Fruit fly (Drosophila melanogaster) whole organism, embryonic: ENCODE data around the gene CG13898.

ENCODE experiments used
- Atf-2 ChIP-seq: fragments of 200-800 bp; sonication (Bioruptor generic); optimal IDR thresholded peaks from 2 replicates; lab custom pipeline; 2016; ENCODE audit warnings: missing biosample characterization, missing genetic modification characterization
- Atf3 ChIP-seq: fragments of 200-800 bp; sonication (Bioruptor generic); optimal IDR thresholded peaks from 3 replicates; lab custom pipeline; 2016; ENCODE audit warnings: missing biosample characterization, missing genetic modification characterization
- BtbVII ChIP-seq: fragments of 200-800 bp; sonication (Bioruptor generic); optimal IDR thresholded peaks from 3 replicates; lab custom pipeline; 2017; ENCODE audit warnings: missing biosample characterization, mild to moderate bottlenecking, missing genetic modification characterization
- CG11695 ChIP-seq: fragments of 200-800 bp; sonication (Bioruptor generic); IDR thresholded peaks from 3 replicates; pipeline ENCODE4 v1.3.6; 2022; ENCODE audit warnings: missing biosample characterization, missing genetic modification characterization
- CG11723 ChIP-seq: fragments of 200-800 bp; sonication (Bioruptor generic); optimal IDR thresholded peaks from 2 replicates; lab custom pipeline; 2017; ENCODE audit warnings: missing biosample characterization, mild to moderate bottlenecking, missing genetic modification characterization
- CG13424 ChIP-seq: fragments of 200-800 bp; sonication (Bioruptor generic); optimal IDR thresholded peaks from 2 replicates; lab custom pipeline; 2019; ENCODE audit warnings: missing biosample characterization, mild to moderate bottlenecking, missing genetic modification characterization, moderate library complexity
- CG13624 ChIP-seq: fragments of 200-800 bp; sonication (Bioruptor generic); optimal IDR thresholded peaks from 2 replicates; lab custom pipeline; 2016; ENCODE audit warnings: missing biosample characterization, missing genetic modification characterization
- CG13894 ChIP-seq: fragments of 200-800 bp; sonication (Bioruptor generic); optimal IDR thresholded peaks from 3 replicates; lab custom pipeline; 2018; ENCODE audit warnings: missing biosample characterization, mild to moderate bottlenecking, missing genetic modification characterization, moderate library complexity
- CG14965 ChIP-seq: fragments of 200-800 bp; sonication (Bioruptor generic); optimal IDR thresholded peaks from 2 replicates; lab custom pipeline; 2016; ENCODE audit warnings: missing biosample characterization, missing genetic modification characterization, borderline replicate concordance
- CG17385 ChIP-seq: fragments of 200-800 bp; sonication (Bioruptor generic); optimal IDR thresholded peaks from 3 replicates; lab custom pipeline; 2018; ENCODE audit warnings: missing biosample characterization, mild to moderate bottlenecking, missing genetic modification characterization
- CG1792 ChIP-seq: fragments of 200-800 bp; sonication (Bioruptor generic); optimal IDR thresholded peaks from 2 replicates; lab custom pipeline; 2016; ENCODE audit warnings: missing biosample characterization, missing genetic modification characterization
- CG2202 ChIP-seq: fragments of 200-800 bp; sonication (Bioruptor generic); optimal IDR thresholded peaks from 2 replicates; lab custom pipeline; 2018; ENCODE audit warnings: missing biosample characterization, mild to moderate bottlenecking, missing genetic modification characterization
- CG30403 ChIP-seq: fragments of 200-800 bp; sonication (Bioruptor generic); optimal IDR thresholded peaks from 3 replicates; lab custom pipeline; 2016; ENCODE audit warnings: missing biosample characterization, missing genetic modification characterization
- CG6765 ChIP-seq: fragments of 200-800 bp; sonication (Bioruptor generic); optimal IDR thresholded peaks from 3 replicates; lab custom pipeline; 2017; ENCODE audit warnings: missing biosample characterization, mild to moderate bottlenecking, missing genetic modification characterization
- CG6791 ChIP-seq: fragments of 200-800 bp; sonication (Bioruptor generic); IDR thresholded peaks from 3 replicates; pipeline ENCODE4 v1.3.6; 2022; ENCODE audit warnings: missing biosample characterization, missing genetic modification characterization; ENCODE audit not compliant: partially characterized antibody
- Dad ChIP-seq: fragments of 200-800 bp; sonication (Bioruptor generic); optimal IDR thresholded peaks from 3 replicates; lab custom pipeline; 2016; ENCODE audit warnings: missing biosample characterization, missing genetic modification characterization
- Dref ChIP-seq: fragments of 200-800 bp; sonication (Bioruptor generic); IDR thresholded peaks from 2 replicates; pipeline ENCODE4 v1.3.6; 2022; ENCODE audit warnings: missing biosample characterization, missing genetic modification characterization
- Drgx ChIP-seq: fragments of 200-800 bp; sonication (Bioruptor generic); IDR thresholded peaks from 2 replicates; pipeline ENCODE4 v1.3.6; 2022; ENCODE audit warnings: missing biosample characterization, missing genetic modification characterization
- HLH3B ChIP-seq: fragments of 200-800 bp; sonication (Bioruptor generic); IDR thresholded peaks from 2 replicates; pipeline ENCODE4 v1.3.6; 2022; ENCODE audit warnings: missing biosample characterization, missing genetic modification characterization
- Hr39 ChIP-seq: fragments of >200 bp; optimal IDR thresholded peaks from 2 replicates; lab custom pipeline; 2017
- Hr51 ChIP-seq, 2 experiments: fragments of 200-800 bp; sonication (Bioruptor generic); optimal IDR thresholded peaks; 2 replicates in 1 of 2; 3 replicates in 1 of 2; lab custom pipeline; 2016 to 2018; ENCODE audit warnings: missing biosample characterization in 2 of 2, missing genetic modification characterization in 2 of 2, mild to moderate bottlenecking in 1 of 2, moderate library complexity in 1 of 2
- NK7.1 ChIP-seq: fragments of 200-800 bp; sonication (Bioruptor generic); optimal IDR thresholded peaks from 3 replicates; lab custom pipeline; 2016; ENCODE audit warnings: missing biosample characterization, missing genetic modification characterization
- TFAM ChIP-seq: fragments of 200-800 bp; sonication (Bioruptor generic); optimal IDR thresholded peaks from 2 replicates; lab custom pipeline; 2017; ENCODE audit warnings: missing biosample characterization, missing genetic modification characterization, inconsistent platforms
- az2 ChIP-seq: fragments of 200-800 bp; sonication (Bioruptor generic); optimal IDR thresholded peaks from 3 replicates; lab custom pipeline; 2016; ENCODE audit warnings: missing biosample characterization, missing genetic modification characterization
- bsh ChIP-seq, 2 experiments: fragments of 200-800 bp; sonication (Bioruptor generic); optimal IDR thresholded peaks; 2 replicates each; lab custom pipeline; 2017 to 2018; ENCODE audit warnings: mild to moderate bottlenecking in 2 of 2, missing biosample characterization in 2 of 2, missing genetic modification characterization in 2 of 2, moderate library complexity in 1 of 2
- fd3F ChIP-seq: fragments of 200-800 bp; sonication (Bioruptor generic); optimal IDR thresholded peaks from 2 replicates; lab custom pipeline; 2018; ENCODE audit warnings: missing biosample characterization, mild to moderate bottlenecking, missing genetic modification characterization, moderate library complexity
- fd64A ChIP-seq: fragments of 200-800 bp; sonication (Bioruptor generic); optimal IDR thresholded peaks from 3 replicates; lab custom pipeline; 2018; ENCODE audit warnings: missing biosample characterization, mild to moderate bottlenecking, missing genetic modification characterization
- gce ChIP-seq: fragments of 200-800 bp; sonication (Bioruptor generic); IDR thresholded peaks from 3 replicates; pipeline ENCODE4 v1.3.6; 2022; ENCODE audit warnings: missing biosample characterization, missing genetic modification characterization
- gro ChIP-seq: fragments of 200-800 bp; sonication (Bioruptor generic); optimal IDR thresholded peaks from 2 replicates; lab custom pipeline; 2016; ENCODE audit warnings: missing biosample characterization, missing genetic modification characterization
- ken ChIP-seq: fragments of 200-800 bp; sonication (Bioruptor generic); IDR thresholded peaks from 3 replicates; pipeline ENCODE4 v1.3.6; 2022; ENCODE audit warnings: missing biosample characterization, missing genetic modification characterization
- onecut ChIP-seq: fragments of 200-800 bp; sonication (Bioruptor generic); IDR thresholded peaks from 2 replicates; pipeline ENCODE4 v1.3.6; 2022; ENCODE audit warnings: missing biosample characterization, missing genetic modification characterization
- p53 ChIP-seq: fragments of 200-800 bp; sonication (Bioruptor generic); optimal IDR thresholded peaks from 2 replicates; lab custom pipeline; 2016; ENCODE audit warnings: missing biosample characterization, missing genetic modification characterization
- phol ChIP-seq: fragments of 200-800 bp; sonication (Bioruptor generic); optimal IDR thresholded peaks from 3 replicates; lab custom pipeline; 2018; ENCODE audit warnings: missing biosample characterization, mild to moderate bottlenecking, missing genetic modification characterization, moderate library complexity
- sc ChIP-seq, 3 experiments: fragments of >200 bp in 2 of 3; fragments of 200-800 bp in 1 of 3; sonication (Bioruptor generic) in 1 of 3; optimal IDR thresholded peaks; 2 replicates in 2 of 3; 3 replicates in 1 of 3; lab custom pipeline; 2017; ENCODE audit warnings: mild to moderate bottlenecking in 1 of 3, missing biosample characterization in 1 of 3, missing genetic modification characterization in 1 of 3, missing genetic modification reagents in 1 of 3
- sr ChIP-seq: fragments of 200-800 bp; sonication (Bioruptor generic); IDR thresholded peaks from 3 replicates; pipeline ENCODE4 v1.3.6; 2022; ENCODE audit warnings: missing biosample characterization, missing genetic modification characterization
- sug ChIP-seq: fragments of 200-800 bp; optimal IDR thresholded peaks from 2 replicates; lab custom pipeline; 2019; ENCODE audit warnings: missing biosample characterization, mild to moderate bottlenecking, missing genetic modification characterization, moderate library complexity
- tap ChIP-seq: fragments of 200-800 bp; optimal IDR thresholded peaks from 3 replicates; lab custom pipeline; 2019; ENCODE audit warnings: missing biosample characterization, mild to moderate bottlenecking, missing genetic modification characterization, moderate library complexity
- trh ChIP-seq: fragments of 200-800 bp; sonication (Bioruptor generic); optimal IDR thresholded peaks from 2 replicates; lab custom pipeline; 2016; ENCODE audit warnings: missing biosample characterization, missing genetic modification characterization
- wor ChIP-seq: fragments of 200-800 bp; sonication (Bioruptor generic); IDR thresholded peaks from 2 replicates; pipeline ENCODE4 v1.3.6; 2022; ENCODE audit warnings: missing biosample characterization, missing genetic modification characterization
- zf30C ChIP-seq: fragments of 200-800 bp; sonication (Bioruptor generic); optimal IDR thresholded peaks from 3 replicates; lab custom pipeline; 2018; ENCODE audit warnings: missing biosample characterization, mild to moderate bottlenecking, missing genetic modification characterization

Gene CG13898

DNA sequence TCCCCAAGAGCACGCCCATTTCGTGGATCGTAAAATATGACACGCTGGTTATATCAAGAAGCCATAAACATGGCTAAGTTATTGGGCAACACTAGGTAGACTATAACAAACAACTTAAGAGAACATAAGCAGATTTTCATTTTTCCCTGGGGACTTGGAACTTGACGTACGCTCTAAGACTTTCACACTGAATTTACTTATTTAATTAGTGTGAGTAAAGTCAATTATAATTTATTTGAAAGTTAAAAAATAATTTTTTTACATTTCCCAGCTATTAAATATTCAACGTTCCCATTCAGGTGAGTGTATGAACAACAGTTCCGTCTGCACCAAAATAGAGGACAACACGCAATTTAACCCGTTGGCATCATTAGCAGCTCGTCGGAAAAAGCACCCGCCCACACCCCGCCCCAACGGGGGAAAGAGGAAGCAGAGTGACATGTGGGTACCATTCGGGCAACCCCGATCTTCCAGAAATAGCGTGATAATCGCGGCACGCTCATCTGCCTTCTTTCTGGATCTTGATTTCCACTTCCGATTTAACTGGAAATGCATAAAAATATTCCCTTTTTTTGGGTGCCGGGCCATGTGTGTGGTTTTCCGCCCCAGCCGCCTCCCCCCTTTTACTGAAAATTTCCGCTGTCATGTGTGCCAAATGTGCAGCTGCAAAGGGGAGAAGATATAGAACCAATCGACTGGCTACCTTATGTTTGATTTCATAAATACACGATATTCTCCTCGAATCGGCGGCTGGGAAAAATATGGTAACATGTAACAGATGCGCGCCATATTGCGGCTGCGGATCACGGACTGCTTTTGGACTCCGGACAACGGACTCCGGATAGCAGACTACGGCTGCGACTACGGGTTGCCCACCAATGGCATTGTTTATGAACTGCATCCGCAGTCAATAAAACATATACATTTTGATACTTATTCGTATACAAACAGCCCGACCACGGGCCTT, 11.7 kb upstream of the CG13898 start (continued):
- peak; percentile 36 for TF ChIP-seq CG17385 (GFP tag; lab: Kevin White, UChicago)
- no peak for TF ChIP-seq Hr39 (lab: Kevin White, UChicago)
- no peak for TF ChIP-seq CG1792 (GFP tag; lab: Kevin White, UChicago)
- peak; percentile 29 for TF ChIP-seq az2 (GFP tag; lab: Kevin White, UChicago)
- peak; percentile 60 for TF ChIP-seq CG13424 (tag; lab: Kevin White, UChicago)
- peak; percentile 9 for TF ChIP-seq sug (tag; lab: Kevin White, UChicago)
- no peak for TF ChIP-seq CG6765
- TF ChIP-seq CG13624 = no peak
- TF ChIP-seq Dref = no peak
- peak; percentile 89 for TF ChIP-seq sr (GFP tag; lab: Robert Waterston, UW)
- TF ChIP-seq BtbVII = no peak
- TF ChIP-seq fd3F (GFP tag; lab: Kevin White, UChicago) = no peak
- TF ChIP-seq CG6791 = no peak
- TF ChIP-seq p53 (GFP tag; lab: Kevin White, UChicago) = no peak
- no peak for TF ChIP-seq trh (GFP tag; lab: Kevin White, UChicago)
- TF ChIP-seq Atf3 (GFP tag; lab: Kevin White, UChicago) = no peak
- no peak for TF ChIP-seq sc (optimal IDR thresholded peaks at IDR 0.05; lab: Kevin White, UChicago)
- no peak for TF ChIP-seq sc (GFP tag; optimal IDR thresholded peaks at IDR 0.05; lab: Kevin White, UChicago)
- no peak for TF ChIP-seq ken
- no peak for TF ChIP-seq Dad (GFP tag; lab: Kevin White, UChicago)
- no peak for TF ChIP-seq gro (GFP tag; lab: Kevin White, UChicago)
- TF ChIP-seq fd64A (GFP tag; lab: Kevin White, UChicago) = no peak
- TF ChIP-seq onecut (GFP tag; lab: Robert Waterston, UW) = no peak
- peak; percentile 40 for TF ChIP-seq wor

- no peak for TF ChIP-seq CG2202 (tag; lab: Kevin White, UChicago)
- no peak for TF ChIP-seq tap
- no peak for TF ChIP-seq TFAM (GFP tag; lab: Kevin White, UChicago)
- no peak for TF ChIP-seq HLH3B
- TF ChIP-seq CG14965 (GFP tag; lab: Kevin White, UChicago) = no peak
- peak in 1 of 2 experiments; percentile 9 for TF ChIP-seq bsh (GFP tag; optimal IDR thresholded peaks at IDR 0.05; lab: Kevin White, UChicago)
- no peak for TF ChIP-seq CG13894 (tag; lab: Kevin White, UChicago)
- peak; percentile 56 for TF ChIP-seq Drgx (GFP tag; lab: Robert Waterston, UW)
- no peak for TF ChIP-seq phol
- no peak for TF ChIP-seq NK7.1 (GFP tag; lab: Kevin White, UChicago)
- no peak for TF ChIP-seq Hr51 (GFP tag; optimal IDR thresholded peaks at IDR 0.05; lab: Kevin White, UChicago)
- TF ChIP-seq CG11723 (GFP tag; lab: Kevin White, UChicago) = no peak
- TF ChIP-seq CG30403 = no peak
- TF ChIP-seq Atf-2 (GFP tag; lab: Kevin White, UChicago) = no peak
- no peak for TF ChIP-seq gce (GFP tag; lab: Robert Waterston, UW)
- TF ChIP-seq zf30C = peak; percentile 26
- no peak for TF ChIP-seq CG11695 (GFP tag; lab: Robert Waterston, UW)
These were observed 10.1 kb upstream of the CG13898 start for dm6 chr3L:813911-814310.
